Fruit fly (Drosophila melanogaster): ENCODE measurements around the gene CG5079.

dm6 chr3R:25659857-25660417 is 46.5 kb downstream of the CG5079 start:
- TF ChIP-seq psq (optimal IDR thresholded peaks at IDR 0.05) (no peak), Sin3A (optimal IDR thresholded peaks at IDR 0.05) (no peak), h (optimal IDR thresholded peaks at IDR 0.05) (no peak)

All from Kc167 (cell line).